Worm (Caenorhabditis elegans): ENCODE results near the gene Y61A9LA.12.
A peak's percentile ranks its signal among the peaks of the same experiment; 100 is the strongest.

The Y61A9LA.12 gene

DNA sequence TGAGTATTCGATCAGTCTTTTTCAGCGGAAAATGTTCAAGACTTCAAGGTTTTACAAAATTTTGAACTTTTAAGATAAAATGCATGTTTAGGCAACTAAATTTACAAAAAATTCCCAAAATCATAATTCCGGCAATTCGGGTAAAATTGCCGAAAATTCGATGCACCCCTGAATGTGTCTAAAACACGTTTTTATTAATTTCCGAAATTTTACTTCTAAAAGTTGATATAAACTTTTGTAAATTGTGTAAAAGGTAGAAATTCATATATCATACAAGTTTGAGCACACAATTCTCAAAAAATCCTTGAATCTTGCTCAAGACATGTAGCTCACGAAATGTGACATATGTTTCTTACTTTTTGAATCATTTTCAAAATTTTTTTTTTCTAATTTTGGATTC lies 28.6 kb upstream of the Y61A9LA.12 start:
- TF ChIP-seq efl-1 (optimal IDR thresholded peaks at IDR 0.05) (no peak), efl-1 (GFP tag; optimal IDR thresholded peaks at IDR 0.05 in 1 of 2) (peak in 1 of 2 experiments; percentile 91), pax-3 (tag; optimal IDR thresholded peaks at IDR 0.05) (no peak), pag-3 (tag; optimal IDR thresholded peaks at IDR 0.05; ENCODE audit: borderline replicate concordance, insufficient read depth) (no peak), ceh-88 (GFP tag; IDR thresholded peaks at IDR 0.05) (no peak), nhr-90 (tag; optimal IDR thresholded peaks at IDR 0.05; ENCODE audit: poor library complexity) (no peak), F16B12.6 (tag; optimal IDR thresholded peaks at IDR 0.05) (no peak), ceh-82 (tag; optimal IDR thresholded peaks at IDR 0.05) (no peak), snu-23 (GFP tag; optimal IDR thresholded peaks at IDR 0.05) (no peak)

DNA sequence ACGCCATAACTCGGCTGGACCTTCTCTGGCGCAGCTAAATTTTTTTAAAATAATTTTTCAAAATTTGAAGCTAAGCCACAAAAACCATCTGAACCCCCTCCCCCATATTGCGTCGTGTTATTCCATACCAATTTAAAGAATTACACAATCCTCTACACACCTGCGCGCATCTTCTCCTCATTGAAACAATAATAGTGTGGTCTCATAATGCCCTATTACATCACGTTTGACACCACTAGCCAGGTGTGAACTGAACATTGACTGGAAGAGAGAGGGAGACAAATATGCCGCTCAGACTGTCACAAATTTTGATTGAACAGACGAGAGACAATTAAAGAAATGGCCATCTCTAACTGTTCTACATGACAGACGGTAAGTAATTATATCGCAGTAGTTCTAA lies 28.2 kb upstream of the Y61A9LA.12 start:
- TF ChIP-seq xbp-1 (tag; optimal IDR thresholded peaks at IDR 0.05): no peak
- TF ChIP-seq ceh-82 (tag; optimal IDR thresholded peaks at IDR 0.05): no peak
- TF ChIP-seq dsc-1 (tag; optimal IDR thresholded peaks at IDR 0.05): no peak
- TF ChIP-seq nhr-237 (tag; optimal IDR thresholded peaks at IDR 0.05): no peak
- TF ChIP-seq ets-5 (GFP tag; IDR thresholded peaks at IDR 0.05): no peak
- TF ChIP-seq tbx-2 (tag; optimal IDR thresholded peaks at IDR 0.05): no peak
- no peak for TF ChIP-seq nhr-77 (tag; optimal IDR thresholded peaks at IDR 0.05)
- TF ChIP-seq nhr-11 (tag; optimal IDR thresholded peaks at IDR 0.05): no peak
- no peak for TF ChIP-seq aha-1 (tag; optimal IDR thresholded peaks at IDR 0.05)
- no peak for TF ChIP-seq nhr-84 (tag; optimal IDR thresholded peaks at IDR 0.05)
- TF ChIP-seq snpc-4 (tag; optimal IDR thresholded peaks at IDR 0.05): no peak
- TF ChIP-seq zag-1 (tag; optimal IDR thresholded peaks at IDR 0.05): no peak
- TF ChIP-seq hlh-4 (tag; optimal IDR thresholded peaks at IDR 0.05): no peak
- TF ChIP-seq egl-13 (tag; optimal IDR thresholded peaks at IDR 0.05): no peak
- no peak for TF ChIP-seq blmp-1 (tag; optimal IDR thresholded peaks at IDR 0.05)
- no peak for TF ChIP-seq ceh-63 (GFP tag; optimal IDR thresholded peaks at IDR 0.05)

DNA sequence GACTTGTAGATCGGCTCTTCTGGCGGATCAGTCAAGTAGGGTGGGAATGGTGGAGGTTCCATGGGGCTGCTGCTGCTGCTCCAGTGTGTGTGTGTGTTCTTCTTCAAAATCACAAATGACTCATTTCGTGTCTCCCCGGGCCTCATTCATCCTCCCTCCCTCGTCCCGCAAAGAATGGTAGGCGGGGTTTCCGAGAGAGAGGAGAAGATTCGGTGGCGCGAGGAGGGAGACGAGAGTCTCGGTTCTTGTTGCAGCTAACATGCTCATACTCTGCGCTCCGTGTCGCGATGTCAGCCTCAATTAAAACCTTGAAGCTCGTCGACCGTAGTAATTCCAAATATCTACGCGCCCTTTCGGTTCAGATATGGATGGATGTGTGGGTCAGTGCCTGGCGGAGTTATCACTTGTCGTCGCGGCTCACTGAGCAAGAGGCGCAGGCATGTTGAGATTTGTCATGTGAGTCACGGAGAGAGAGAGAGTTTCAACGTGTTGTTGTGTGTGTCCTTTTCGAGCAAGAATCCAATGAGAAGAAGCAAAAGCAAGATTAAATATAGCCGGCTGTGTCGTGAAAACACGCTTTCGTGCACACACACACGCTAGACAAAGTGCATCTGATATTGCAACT lies 26.8 kb upstream of the Y61A9LA.12 start:
- TF ChIP-seq nhr-85 (tag) (no peak), rnt-1 (tag; optimal IDR thresholded peaks at IDR 0.05) (no peak), ets-5 (GFP tag; IDR thresholded peaks at IDR 0.05) (no peak), lin-13 (GFP tag; optimal IDR thresholded peaks at IDR 0.05) (no peak), isw-1 (GFP tag; IDR thresholded peaks at IDR 0.05) (no peak), hpl-2 (GFP tag; optimal IDR thresholded peaks at IDR 0.05) (no peak), zag-1 (tag; optimal IDR thresholded peaks at IDR 0.05) (no peak), mep-1 (tag; optimal IDR thresholded peaks at IDR 0.05) (no peak), elt-2 (tag; optimal IDR thresholded peaks at IDR 0.05) (no peak), nhr-84 (tag; optimal IDR thresholded peaks at IDR 0.05) (no peak), nhr-77 (tag; optimal IDR thresholded peaks at IDR 0.05) (no peak), ceh-90 (tag; optimal IDR thresholded peaks at IDR 0.05) (no peak), unc-30 (tag; optimal IDR thresholded peaks at IDR 0.05) (no peak), nhr-90 (tag; optimal IDR thresholded peaks at IDR 0.05; ENCODE audit: poor library complexity) (no peak), aha-1 (tag; optimal IDR thresholded peaks at IDR 0.05) (no peak), hlh-17 (GFP tag; optimal IDR thresholded peaks at IDR 0.05; ENCODE audit: borderline replicate concordance) (no peak), snpc-4 (tag; optimal IDR thresholded peaks at IDR 0.05) (no peak), ztf-4 (tag; optimal IDR thresholded peaks at IDR 0.05) (no peak), fkh-10 (GFP tag; optimal IDR thresholded peaks at IDR 0.05) (peak; percentile 23), lin-35 (GFP tag; optimal IDR thresholded peaks at IDR 0.05) (no peak), pax-3 (tag; optimal IDR thresholded peaks at IDR 0.05) (no peak), ztf-11 (tag; optimal IDR thresholded peaks at IDR 0.05) (no peak), C34B4.2 (tag; optimal IDR thresholded peaks at IDR 0.05) (no peak), unc-98 (GFP tag; IDR thresholded peaks at IDR 0.05) (no peak), skn-1 (tag; optimal IDR thresholded peaks at IDR 0.05) (no peak), pag-3 (tag; optimal IDR thresholded peaks at IDR 0.05; ENCODE audit: borderline replicate concordance, insufficient read depth) (no peak), egl-13 (tag; optimal IDR thresholded peaks at IDR 0.05) (peak; percentile 50), jun-1 (tag; optimal IDR thresholded peaks at IDR 0.05) (no peak), Y116A8C.19 (tag; optimal IDR thresholded peaks at IDR 0.05; ENCODE audit: borderline replicate concordance) (no peak), C04F5.9 (tag; optimal IDR thresholded peaks at IDR 0.05) (no peak), grh-1 (GFP tag; IDR thresholded peaks at IDR 0.05) (no peak), ceh-88 (GFP tag; IDR thresholded peaks at IDR 0.05) (no peak), nhr-47 (tag; optimal IDR thresholded peaks at IDR 0.05) (peak; percentile 55), unc-62 (GFP tag; optimal IDR thresholded peaks at IDR 0.05) (no peak), ceh-82 (tag; optimal IDR thresholded peaks at IDR 0.05) (no peak), mdl-1 (tag; optimal IDR thresholded peaks at IDR 0.05) (no peak), blmp-1 (tag; optimal IDR thresholded peaks at IDR 0.05) (no peak)
